Fruit fly (Drosophila melanogaster) whole organism, wandering third instar larva: Measurements from ENCODE around the gene CG7506.

Source experiments
- CG9705 ChIP-seq: fragments of 200-800 bp; sonication (Bioruptor generic); optimal IDR thresholded peaks from 2 replicates; lab custom pipeline; 2018; ENCODE audit warnings: missing biosample characterization, mild to moderate bottlenecking, missing genetic modification characterization
- Dfd ChIP-seq: fragments of >200 bp; optimal IDR thresholded peaks from 2 replicates; lab custom pipeline; 2017; ENCODE audit warnings: missing biosample characterization, missing genetic modification characterization
- Hr78 ChIP-seq: fragments of >200 bp; optimal IDR thresholded peaks from 2 replicates; lab custom pipeline; 2017; ENCODE audit warnings: missing biosample characterization, missing genetic modification characterization
- Myc ChIP-seq: fragments of >200 bp; optimal IDR thresholded peaks from 2 replicates; lab custom pipeline; 2017
- Sp1 ChIP-seq: fragments of 200-800 bp; sonication (Bioruptor generic); optimal IDR thresholded peaks from 3 replicates; lab custom pipeline; 2019; ENCODE audit warnings: missing biosample characterization, mild to moderate bottlenecking, missing genetic modification characterization, moderate library complexity
- Vsx2 ChIP-seq: fragments of 200-300, 225-300 bp; sonication (Bioruptor generic); optimal IDR thresholded peaks from 2 replicates; lab custom pipeline; 2018; ENCODE audit warnings: missing biosample characterization, missing genetic modification characterization; ENCODE audit not compliant: partially characterized antibody
- dl ChIP-seq, 2 experiments: fragments of 175-275, 200-275 bp in 1 of 2; fragments of 200-275 bp in 1 of 2; sonication (Bioruptor generic); optimal IDR thresholded peaks; lab custom pipeline; 2018; ENCODE audit warnings: mild to moderate bottlenecking in 2 of 2, missing biosample characterization in 2 of 2, missing genetic modification characterization in 2 of 2, moderate library complexity in 2 of 2; ENCODE audit not compliant: partially characterized antibody in 2 of 2, insufficient read depth in 1 of 2
- foxo ChIP-seq, 2 experiments: fragments of 200-800 bp; sonication (Bioruptor generic); optimal IDR thresholded peaks; 2 replicates in 1 of 2; 3 replicates in 1 of 2; lab custom pipeline; 2016 to 2017; ENCODE audit warnings: missing biosample characterization in 2 of 2, missing genetic modification characterization in 2 of 2
- fru ChIP-seq: fragments of 200-800 bp; sonication (Bioruptor generic); optimal IDR thresholded peaks from 3 replicates; lab custom pipeline; 2016; ENCODE audit warnings: missing biosample characterization, mild to moderate bottlenecking, missing genetic modification characterization
- h ChIP-seq: fragments of 200-800 bp; sonication (Bioruptor generic); optimal IDR thresholded peaks from 3 replicates; lab custom pipeline; 2016; ENCODE audit warnings: missing biosample characterization, mild to moderate bottlenecking, missing genetic modification characterization
- pan ChIP-seq: fragments of >200 bp; optimal IDR thresholded peaks from 2 replicates; lab custom pipeline; 2017
- psq ChIP-seq: fragments of 200-800 bp; sonication (Bioruptor generic); optimal IDR thresholded peaks from 3 replicates; lab custom pipeline; 2017; ENCODE audit warnings: missing biosample characterization, mild to moderate bottlenecking, missing genetic modification characterization, moderate library complexity
- sage ChIP-seq: fragments of 200-800 bp; sonication (Bioruptor generic); optimal IDR thresholded peaks from 2 replicates; lab custom pipeline; 2016; ENCODE audit warnings: missing biosample characterization, mild to moderate bottlenecking, missing genetic modification characterization
- woc ChIP-seq: sonication (Bioruptor generic); optimal IDR thresholded peaks from 2 replicates; lab custom pipeline; 2016; ENCODE audit warnings: missing biosample characterization, mild to moderate bottlenecking, missing genetic modification characterization

dm6 chr3L:7592791-7593190, 48.7 kb downstream of the CG7506 start, which contains the start of gene Pura:
- TF ChIP-seq pan (lab: Kevin White, UChicago) (no peak), Hr78 (GFP tag; lab: Kevin White, UChicago) (no peak), Myc (lab: Kevin White, UChicago) (no peak), Sp1 (GFP tag; lab: Kevin White, UChicago) (no peak), dl (GFP tag; optimal IDR thresholded peaks at IDR 0.05; lab: Kevin White, UChicago; ENCODE audit: insufficient read depth in 1 of 2, partially characterized antibody in 2 of 2) (no peak), foxo (GFP tag; optimal IDR thresholded peaks at IDR 0.05; lab: Kevin White, UChicago) (no peak), woc (no peak), CG9705 (no peak), sage (GFP tag; lab: Kevin White, UChicago) (no peak), fru (GFP tag; lab: Kevin White, UChicago) (no peak), psq (GFP tag; lab: Kevin White, UChicago) (no peak), h (GFP tag; lab: Kevin White, UChicago) (no peak), Dfd (no peak), Vsx2 (no peak)
